Fruit fly (Drosophila melanogaster): ENCODE measurements around the gene CG11373.
A peak's percentile ranks its signal among the peaks of the same experiment; 100 is the strongest.

dm6 chr3R:5993857-5994256 is 33.1 kb upstream of the CG11373 start:
- TF ChIP-seq CG7271 (tag; optimal IDR thresholded peaks at IDR 0.05): no peak
- TF ChIP-seq Lpt (GFP tag; optimal IDR thresholded peaks at IDR 0.05): no peak
- TF ChIP-seq jigr1 (GFP tag; IDR thresholded peaks at IDR 0.05): no peak
- TF ChIP-seq CG1792 (GFP tag; optimal IDR thresholded peaks at IDR 0.05): no peak
- no peak for TF ChIP-seq eyg (GFP tag; optimal IDR thresholded peaks at IDR 0.05)
- TF ChIP-seq CG3163 (GFP tag; optimal IDR thresholded peaks at IDR 0.05): no peak
- TF ChIP-seq Doc3 (GFP tag; IDR thresholded peaks at IDR 0.05; ENCODE audit: partially characterized antibody): no peak
- TF ChIP-seq cad (GFP tag; optimal IDR thresholded peaks at IDR 0.05): no peak
- no peak for TF ChIP-seq E2f1 (GFP tag; IDR thresholded peaks at IDR 0.05)
- TF ChIP-seq CG11504 (tag; optimal IDR thresholded peaks at IDR 0.05): peak; percentile 23
- TF ChIP-seq fd96Cb (tag; optimal IDR thresholded peaks at IDR 0.05): no peak
- TF ChIP-seq CG12391 (tag; optimal IDR thresholded peaks at IDR 0.05): no peak
- no peak for TF ChIP-seq CG10267 (tag; optimal IDR thresholded peaks at IDR 0.05)
- no peak for TF ChIP-seq Abd-B (GFP tag; optimal IDR thresholded peaks at IDR 0.05)

Data from whole organism, embryonic.